Worm (Caenorhabditis elegans): ENCODE measurements around the gene T20G5.12.

T20G5.12 gene

DNA sequence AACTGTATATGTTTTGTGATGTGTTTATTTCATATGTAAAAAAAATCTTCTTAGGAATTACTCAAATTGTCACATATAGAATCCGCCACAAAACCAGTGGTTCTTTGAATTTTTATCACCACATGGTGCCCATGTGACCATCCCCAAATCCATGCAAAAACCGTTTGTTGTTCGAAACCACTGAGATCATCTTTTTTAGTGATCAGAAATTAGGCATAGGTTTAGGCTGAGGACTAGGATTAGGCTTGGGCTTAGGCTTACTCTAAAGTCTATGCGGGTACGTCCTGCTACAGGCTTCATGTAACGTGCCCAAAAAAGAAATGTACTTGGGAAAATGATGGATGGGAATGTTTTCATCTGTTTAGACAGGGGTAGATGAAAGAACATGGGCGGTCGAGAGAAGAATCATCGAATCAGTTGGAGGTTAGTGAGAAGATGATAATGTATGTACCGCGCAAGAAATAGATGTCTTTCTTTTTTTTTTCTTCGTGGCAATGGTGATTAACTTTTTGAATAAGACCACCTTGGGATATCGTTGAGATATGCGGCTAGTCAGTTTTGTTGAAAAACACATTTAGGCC lies 35.0 kb downstream of the T20G5.12 start:
- TF ChIP-seq hlh-26 (GFP tag; conservative IDR thresholded peaks at IDR 0.05) = no peak
- TF ChIP-seq nhr-27 (tag; optimal IDR thresholded peaks at IDR 0.05) = no peak
- no peak for TF ChIP-seq attf-6 (GFP tag; IDR thresholded peaks at IDR 0.05)
- no peak for TF ChIP-seq bed-1 (GFP tag; IDR thresholded peaks at IDR 0.05)
- TF ChIP-seq aptf-2 (GFP tag; conservative IDR thresholded peaks at IDR 0.05) = no peak
- no peak for TF ChIP-seq ztf-3 (GFP tag; optimal IDR thresholded peaks at IDR 0.05)
- TF ChIP-seq mes-4 (tag; optimal IDR thresholded peaks at IDR 0.05) = no peak
- no peak for TF ChIP-seq lir-1 (GFP tag; conservative IDR thresholded peaks at IDR 0.05)

DNA sequence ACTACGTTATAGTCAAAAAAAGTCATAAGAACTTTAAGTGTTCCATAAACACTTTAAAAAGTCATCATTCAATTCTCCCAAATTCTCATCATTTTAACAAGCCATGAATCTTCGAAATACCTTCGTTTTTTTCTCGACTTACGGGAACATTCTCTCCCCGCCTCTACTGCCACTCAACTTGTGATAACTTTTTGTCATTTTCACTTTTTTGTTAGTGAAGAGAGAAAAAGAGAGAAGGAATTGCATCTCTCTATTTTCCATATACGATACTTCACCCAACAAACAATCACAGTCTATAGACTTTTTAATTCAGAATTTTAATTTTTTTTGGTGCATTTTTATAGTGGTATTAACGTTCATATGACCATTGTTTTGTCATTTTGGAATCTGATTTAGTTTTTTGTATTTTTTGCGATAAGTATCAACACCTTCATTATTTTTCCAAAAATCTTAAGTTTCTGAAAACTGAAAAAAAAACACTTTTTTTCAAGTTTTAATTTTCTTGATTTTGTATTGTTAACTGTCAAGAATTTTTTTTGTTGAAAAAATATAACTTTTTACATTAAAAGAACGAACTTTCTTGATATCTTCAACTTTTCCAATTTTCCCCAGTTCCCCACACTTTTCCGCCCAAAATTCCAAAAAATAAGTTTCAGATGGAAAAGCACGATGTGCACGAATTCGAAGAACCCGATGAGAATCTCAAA lies 37.2 kb downstream of the T20G5.12 start, which contains the start of gene Y70G10A.3:
Y70G10A.3 (plus strand) TSS at position 657 of the 707 bp plus-strand sequence.
- TF ChIP-seq bed-1 (GFP tag; IDR thresholded peaks at IDR 0.05) = no peak
- no peak for TF ChIP-seq mel-28 (tag; optimal IDR thresholded peaks at IDR 0.05; ENCODE audit: borderline replicate concordance)
- TF ChIP-seq D2030.7 (GFP tag; IDR thresholded peaks at IDR 0.05) = no peak
- TF ChIP-seq lsy-27 (tag; optimal IDR thresholded peaks at IDR 0.05; ENCODE audit: borderline replicate concordance, insufficient read depth) = no peak
- TF ChIP-seq lin-26 (GFP tag; IDR thresholded peaks at IDR 0.05) = peak; percentile 42; the same call in 1 of the 2 replicates
- TF ChIP-seq unc-62 (GFP tag; optimal IDR thresholded peaks at IDR 0.05) = no peak
- no peak for TF ChIP-seq lin-54 (GFP tag; optimal IDR thresholded peaks at IDR 0.05)

DNA sequence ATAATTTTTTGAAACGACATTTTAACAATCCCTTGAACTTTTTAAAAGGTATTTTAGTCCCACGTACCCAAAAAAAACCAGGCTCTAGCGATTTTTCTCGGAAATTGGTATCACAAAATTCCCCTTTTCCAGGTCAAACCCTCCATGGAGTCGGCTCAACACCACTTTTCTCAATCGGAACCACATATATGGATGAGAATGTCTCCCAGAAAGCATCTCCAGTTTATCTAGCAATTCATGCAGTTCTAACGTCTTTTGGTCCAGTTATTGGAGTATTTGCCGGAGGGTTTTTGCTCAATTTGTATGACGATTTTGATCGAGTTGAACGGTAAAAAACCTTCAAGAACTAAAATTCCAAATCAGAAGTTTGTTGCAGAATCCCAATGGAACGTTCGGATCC lies 38.7 kb downstream of the T20G5.12 start:
- TF ChIP-seq mes-4 (tag; optimal IDR thresholded peaks at IDR 0.05) = no peak
- TF ChIP-seq hsf-1 (GFP tag; IDR thresholded peaks at IDR 0.05) = no peak
- no peak for TF ChIP-seq madf-6 (GFP tag; IDR thresholded peaks at IDR 0.05)
- no peak for TF ChIP-seq attf-6 (GFP tag; IDR thresholded peaks at IDR 0.05)
- TF ChIP-seq Y95B8A.8 (GFP tag; IDR thresholded peaks at IDR 0.05) = no peak
- no peak for TF ChIP-seq gei-17 (GFP tag; optimal IDR thresholded peaks at IDR 0.05)
- no peak for TF ChIP-seq ztf-3 (GFP tag; optimal IDR thresholded peaks at IDR 0.05)
- no peak for TF ChIP-seq ztf-28 (GFP tag; IDR thresholded peaks at IDR 0.05)
- no peak for TF ChIP-seq zfh-2 (GFP tag; conservative IDR thresholded peaks at IDR 0.05)
- TF ChIP-seq B0261.1 (tag; optimal IDR thresholded peaks at IDR 0.05) = no peak

DNA sequence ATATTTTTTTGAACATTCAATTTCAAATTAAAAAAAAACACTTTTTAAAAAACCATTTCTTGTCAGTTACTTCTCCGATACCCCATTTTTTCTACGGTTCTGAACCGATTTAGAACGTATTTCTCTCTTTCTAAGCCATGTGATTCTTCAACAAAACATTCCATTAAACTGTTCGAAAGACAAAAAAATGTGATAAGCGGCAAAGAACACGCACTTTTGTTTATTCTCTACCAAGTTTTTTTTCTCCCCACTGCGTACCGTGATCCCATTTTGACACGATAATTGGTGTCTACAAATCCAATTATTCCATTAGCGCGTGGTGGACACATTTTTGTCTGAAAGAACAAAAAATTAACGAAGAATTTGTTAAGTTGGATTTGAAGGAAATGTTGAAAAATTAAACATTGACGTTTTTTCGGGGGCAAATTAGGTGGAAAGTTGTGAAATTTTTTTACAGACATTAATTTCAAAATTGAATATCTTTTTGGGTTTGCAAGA lies 40.0 kb downstream of the T20G5.12 start:
- TF ChIP-seq cebp-1 (GFP tag; IDR thresholded peaks at IDR 0.05) (no peak), cebp-1 (tag; optimal IDR thresholded peaks at IDR 0.05) (peak; percentile 10), ztf-26 (tag; optimal IDR thresholded peaks at IDR 0.05) (peak; percentile 35), madf-10 (tag; optimal IDR thresholded peaks at IDR 0.05) (no peak), zfh-2 (GFP tag; conservative IDR thresholded peaks at IDR 0.05) (no peak), somi-1 (GFP tag; optimal IDR thresholded peaks at IDR 0.05) (peak; percentile 51), egrh-3 (GFP tag; IDR thresholded peaks at IDR 0.05) (no peak)

DNA sequence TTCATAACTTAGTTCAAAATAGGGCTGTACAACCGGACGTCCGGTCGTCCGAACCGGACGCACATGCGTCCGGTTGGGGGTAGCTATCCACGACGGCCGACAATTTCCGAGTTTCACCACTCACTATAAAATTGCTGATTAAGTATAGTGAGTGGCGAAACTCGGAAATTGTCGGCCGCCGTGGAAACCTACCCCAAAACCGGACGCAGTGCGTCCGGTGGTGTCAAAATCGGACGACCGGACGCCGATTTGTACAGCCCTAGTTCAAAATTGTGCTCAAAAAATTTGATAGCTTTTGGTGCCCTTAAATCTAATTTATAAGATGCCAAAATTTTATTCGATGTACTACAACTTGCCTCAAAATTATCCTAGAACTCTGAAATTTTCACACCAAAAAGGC lies 41.2 kb downstream of the T20G5.12 start:
- TF ChIP-seq snpc-1.1 (tag; optimal IDR thresholded peaks at IDR 0.05; ENCODE audit: insufficient read depth) (peak; percentile 54), snpc-4 (GFP tag; optimal IDR thresholded peaks at IDR 0.05) (peak; percentile 63), snpc-4 (tag; optimal IDR thresholded peaks at IDR 0.05) (peak in 3 of 4 experiments; percentile 50 to 91 (median 86)), hmg-1.2 (GFP tag; IDR thresholded peaks at IDR 0.05) (0 out of 2 replicates have a peak, but pooled peaks have one; percentile 12)
